Worm (Caenorhabditis elegans) whole organism, L4 larva: ENCODE measurements around the gene F35C11.3.

Experiments
- F49E8.2 ChIP-seq: sonication (generic microtip); optimal IDR thresholded peaks from 2 replicates; lab custom pipeline; 2016; ENCODE audit warnings: missing compliant biosample characterization, mild to moderate bottlenecking, missing genetic modification characterization, borderline replicate concordance
- R02D3.7 ChIP-seq: fragments of 150-350 bp; sonication (generic microtip); optimal IDR thresholded peaks from 3 replicates; lab custom pipeline; 2014; ENCODE audit warnings: missing biosample characterization, missing genetic modification characterization
- T20F7.1 ChIP-seq: fragments of 200-800 bp; sonication (Bioruptor generic); optimal IDR thresholded peaks from 2 replicates; lab custom pipeline; 2018; ENCODE audit warnings: mild to moderate bottlenecking, missing genetic modification characterization, missing compliant biosample characterization
- aha-1 ChIP-seq: fragments of 150-350 bp; peaks from one replicate; lab custom pipeline; 2014; ENCODE audit warnings: missing biosample characterization, missing genetic modification characterization
- aly-2 ChIP-seq: sonication (generic microtip); optimal IDR thresholded peaks from 2 replicates; lab custom pipeline; 2018; ENCODE audit warnings: missing biosample characterization, missing genetic modification characterization
- ceh-28 ChIP-seq: fragments of 150-350 bp; optimal IDR thresholded peaks from 2 replicates; lab custom pipeline; 2014; ENCODE audit warnings: missing biosample characterization, missing genetic modification reagents, missing genetic modification characterization
- ceh-62 ChIP-seq: sonication (generic microtip); optimal IDR thresholded peaks from 2 replicates; lab custom pipeline; 2017; ENCODE audit warnings: missing biosample characterization, missing genetic modification characterization
- ces-1 ChIP-seq: fragments of 150-350 bp; sonication (generic microtip); optimal IDR thresholded peaks from 4 replicates; lab custom pipeline; 2014; ENCODE audit warnings: missing biosample characterization, missing genetic modification reagents, missing genetic modification characterization
- ctbp-1 ChIP-seq: fragments of 200-800 bp; sonication (Bioruptor generic); IDR thresholded peaks from 2 replicates; pipeline ENCODE4 v1.3.6; 2022; ENCODE audit warnings: missing genetic modification reagents, missing genetic modification characterization, missing compliant biosample characterization
- daf-16 ChIP-seq, 3 experiments: sonication (generic microtip); optimal IDR thresholded peaks; 2 replicates each; lab custom pipeline; 2016 to 2017; ENCODE audit warnings: missing genetic modification characterization in 3 of 3, missing genetic modification reagents in 3 of 3, mild to moderate bottlenecking in 2 of 3, missing compliant biosample characterization in 2 of 3, missing biosample characterization in 1 of 3, moderate library complexity in 1 of 3
- dmd-6 ChIP-seq: fragments of 200-800 bp; sonication (Bioruptor generic); IDR thresholded peaks from 2 replicates; pipeline ENCODE4 v1.3.6; 2022; ENCODE audit warnings: missing genetic modification reagents, missing genetic modification characterization, missing compliant biosample characterization
- dmd-9 ChIP-seq: fragments of 200-800 bp; sonication (Bioruptor generic); IDR thresholded peaks from 2 replicates; pipeline ENCODE4 v1.3.6; 2022; ENCODE audit warnings: missing genetic modification reagents, missing genetic modification characterization, missing compliant biosample characterization
- dpl-1 ChIP-seq: fragments of 150-350 bp; optimal IDR thresholded peaks from 2 replicates; lab custom pipeline; 2014; ENCODE audit warnings: missing biosample characterization, missing genetic modification reagents, missing genetic modification characterization
- dve-1 ChIP-seq: sonication (generic microtip); optimal IDR thresholded peaks from 2 replicates; lab custom pipeline; 2017; ENCODE audit warnings: antibody characterized with exemption, mild to moderate bottlenecking, missing genetic modification characterization, missing compliant biosample characterization; ENCODE audit not compliant: insufficient read depth
- egl-43 ChIP-seq: fragments of 200-800 bp; sonication (Bioruptor generic); IDR thresholded peaks from 2 replicates; pipeline ENCODE4 v1.3.6; 2022; ENCODE audit warnings: missing genetic modification reagents, missing genetic modification characterization, missing compliant biosample characterization
- fkh-10 ChIP-seq: fragments of 150-350 bp; optimal IDR thresholded peaks from 2 replicates; lab custom pipeline; 2014; ENCODE audit warnings: missing biosample characterization, missing genetic modification reagents, missing genetic modification characterization
- fos-1 ChIP-seq: fragments of 150-350 bp; optimal IDR thresholded peaks from 2 replicates; lab custom pipeline; 2014; ENCODE audit warnings: missing biosample characterization, missing genetic modification characterization
- hlh-30 ChIP-seq: sonication (generic microtip); optimal IDR thresholded peaks from 2 replicates; lab custom pipeline; 2017; ENCODE audit warnings: antibody characterized with exemption, mild to moderate bottlenecking, missing genetic modification characterization, missing compliant biosample characterization; ENCODE audit not compliant: insufficient read depth
- hmg-1.1 ChIP-seq: fragments of 200-800 bp; sonication (Bioruptor generic); IDR thresholded peaks from 2 replicates; pipeline ENCODE4 v1.3.6; 2022; ENCODE audit warnings: missing genetic modification reagents, missing genetic modification characterization, missing compliant biosample characterization
- jun-1 ChIP-seq: fragments of 150-350 bp; optimal IDR thresholded peaks from 2 replicates; lab custom pipeline; 2014; ENCODE audit warnings: missing biosample characterization, missing genetic modification reagents, missing genetic modification characterization
- lin-38 ChIP-seq: fragments of 200-800 bp; sonication (Bioruptor generic); IDR thresholded peaks from 2 replicates; pipeline ENCODE4 v1.3.6; 2022; ENCODE audit warnings: missing genetic modification reagents, missing genetic modification characterization, missing compliant biosample characterization
- lir-3 ChIP-seq: sonication (generic microtip); optimal IDR thresholded peaks from 2 replicates; lab custom pipeline; 2016; ENCODE audit warnings: mild to moderate bottlenecking, missing genetic modification characterization, missing compliant biosample characterization
- lsy-2 ChIP-seq, 2 experiments: fragments of 150-350 bp in 1 of 2; sonication (generic microtip) in 1 of 2; optimal IDR thresholded peaks; 2 replicates each; lab custom pipeline; 2014 to 2017; ENCODE audit warnings: missing biosample characterization in 2 of 2, missing genetic modification characterization in 2 of 2
- madf-5 ChIP-seq, 2 experiments: fragments of 200-800 bp; sonication (Bioruptor generic); IDR thresholded peaks; 2 replicates each; pipeline ENCODE4 v1.3.6; 2022; ENCODE audit warnings: missing compliant biosample characterization in 2 of 2, missing genetic modification characterization in 2 of 2
- mep-1 ChIP-seq: fragments of 150-350 bp; sonication (generic microtip); optimal IDR thresholded peaks from 3 replicates; lab custom pipeline; 2014; ENCODE audit warnings: missing biosample characterization, missing genetic modification characterization
- nhr-111 ChIP-seq: fragments of 200-800 bp; sonication (Bioruptor generic); optimal IDR thresholded peaks from 2 replicates; lab custom pipeline; 2018; ENCODE audit warnings: mild to moderate bottlenecking, missing genetic modification characterization, missing compliant biosample characterization
- nhr-25 ChIP-seq: sonication (generic microtip); optimal IDR thresholded peaks from 2 replicates; lab custom pipeline; 2017; ENCODE audit warnings: missing genetic modification characterization, mild to moderate bottlenecking, missing compliant biosample characterization, antibody characterized with exemption, moderate library complexity, borderline replicate concordance; ENCODE audit not compliant: insufficient read depth
- nhr-28 ChIP-seq: fragments of 150-350 bp; optimal IDR thresholded peaks from 2 replicates; lab custom pipeline; 2014; ENCODE audit warnings: missing biosample characterization, missing genetic modification characterization
- nhr-41 ChIP-seq: fragments of 200-800 bp; sonication (Bioruptor generic); IDR thresholded peaks from 2 replicates; pipeline ENCODE4 v1.3.6; 2022; ENCODE audit warnings: missing genetic modification reagents, missing genetic modification characterization, missing compliant biosample characterization
- pqm-1 ChIP-seq: sonication (generic microtip); optimal IDR thresholded peaks from 2 replicates; lab custom pipeline; 2017; ENCODE audit warnings: missing biosample characterization, missing genetic modification characterization
- rbr-2 ChIP-seq: sonication (generic microtip); optimal IDR thresholded peaks from 2 replicates; lab custom pipeline; 2016; ENCODE audit warnings: missing genotype, missing genetic modification characterization, missing compliant biosample characterization
- snpc-1.2 ChIP-seq: fragments of 200-800 bp; sonication (Bioruptor generic); IDR thresholded peaks from 2 replicates; pipeline ENCODE4 v1.3.6; 2022; ENCODE audit warnings: missing genetic modification reagents, missing genetic modification characterization, missing compliant biosample characterization
- snpc-4 ChIP-seq: fragments of 150-350 bp; optimal IDR thresholded peaks from 2 replicates; lab custom pipeline; 2014; ENCODE audit warnings: missing biosample characterization, missing genetic modification characterization
- unc-130 ChIP-seq: sonication (generic microtip); optimal IDR thresholded peaks from 2 replicates; lab custom pipeline; 2016; ENCODE audit warnings: missing genetic modification reagents, missing genetic modification characterization, missing compliant biosample characterization
- unc-62 ChIP-seq, 3 experiments: fragments of 150-350 bp in 1 of 3; sonication (generic microtip); optimal IDR thresholded peaks in 2 of 3; peaks in 1 of 3; 1 replicate in 1 of 3; 2 replicates in 2 of 3; lab custom pipeline; 2014 to 2017; ENCODE audit warnings: missing biosample characterization in 3 of 3, missing genetic modification characterization in 3 of 3, missing genetic modification reagents in 3 of 3, missing genotype in 1 of 3
- vab-7 ChIP-seq: fragments of 200-800 bp; sonication (Bioruptor generic); IDR thresholded peaks from 2 replicates; pipeline ENCODE4 v1.3.6; 2022; ENCODE audit warnings: missing genetic modification reagents, missing genetic modification characterization, missing compliant biosample characterization
- zip-2 ChIP-seq: fragments of 150-350 bp; optimal IDR thresholded peaks from 2 replicates; lab custom pipeline; 2014; ENCODE audit warnings: missing biosample characterization, missing genetic modification characterization

The F35C11.3 gene

DNA sequence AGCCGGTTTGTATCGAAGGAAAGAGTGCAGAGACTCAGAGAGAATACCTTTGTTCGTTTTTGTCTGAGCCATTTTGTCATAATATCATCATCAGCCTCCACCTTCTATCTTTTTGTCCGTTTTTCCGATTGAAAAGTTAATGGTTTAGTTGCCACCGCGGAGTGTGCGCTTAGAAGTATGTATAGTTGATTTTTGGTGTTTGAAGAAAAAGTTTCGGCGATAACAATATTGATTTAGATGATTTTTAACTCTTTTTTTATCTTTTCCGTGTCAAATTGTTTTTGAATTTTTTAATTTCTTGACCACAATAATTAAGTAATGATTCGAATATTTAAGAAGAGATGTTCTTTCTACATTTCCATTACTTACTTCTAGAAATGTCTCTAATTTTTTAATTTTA lies 41.0 kb upstream of the F35C11.3 start:
- TF ChIP-seq nhr-28 (tag; lab: Kevin White, UChicago) (peak; percentile 59), nhr-111 (no peak), pqm-1 (tag; lab: Kevin White, UChicago) (peak; percentile 40), madf-5 (GFP tag; IDR thresholded peaks at IDR 0.05; lab: Robert Waterston, UW) (no peak), nhr-41 (GFP tag; lab: Robert Waterston, UW) (no peak), daf-16 (GFP tag; optimal IDR thresholded peaks at IDR 0.05; lab: Kevin White, UChicago) (no peak), daf-16 (tag; optimal IDR thresholded peaks at IDR 0.05; lab: Kevin White, UChicago) (peak; percentile 2), aly-2 (tag; lab: Kevin White, UChicago) (no peak), nhr-25 (tag; lab: Kevin White, UChicago) (no peak)

ce11 chrII:8209476-8209875 lies 37.1 kb upstream of the F35C11.3 start, which contains the start of gene M110.8:
Gene M110.8, minus strand, starts transcription at chrII:8209576.
- TF ChIP-seq lir-3 (tag; lab: Kevin White, UChicago) (no peak), fos-1 (tag; lab: Kevin White, UChicago) (no peak), aly-2 (tag; lab: Kevin White, UChicago) (no peak)
- TF ChIP-seq, all 104 proteins: peak for 0

DNA sequence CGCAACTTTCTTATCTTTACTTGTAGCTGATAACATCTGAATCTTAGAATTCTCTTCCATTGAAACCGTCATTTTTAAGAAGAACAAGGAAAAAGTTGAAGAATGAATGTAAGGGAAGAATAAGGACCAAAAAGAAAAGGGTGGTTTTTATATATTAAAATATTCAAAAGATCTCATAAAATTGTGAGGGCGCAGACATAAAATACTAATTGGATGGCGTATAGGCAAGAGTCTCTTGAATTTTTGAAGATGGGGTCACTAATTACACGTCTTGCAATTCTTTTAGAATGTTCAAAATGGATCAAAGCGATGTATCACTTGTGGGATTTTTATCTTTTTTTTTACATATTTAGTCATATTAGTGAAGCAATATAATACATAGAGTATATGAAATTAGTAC lies 33.9 kb upstream of the F35C11.3 start, which contains the start of gene twk-3:
TSS of gene twk-3 (minus strand) at position 101 of the 400 bp plus-strand sequence.
- no peak for TF ChIP-seq egl-43 (GFP tag; lab: Robert Waterston, UW)
- TF ChIP-seq lir-3 (tag; lab: Kevin White, UChicago): no peak
- no peak for TF ChIP-seq ceh-62
- no peak for TF ChIP-seq F49E8.2 (tag; lab: Kevin White, UChicago)
- no peak for TF ChIP-seq mep-1 (tag; lab: Kevin White, UChicago)
- TF ChIP-seq ctbp-1 (GFP tag; lab: Robert Waterston, UW): no peak

- TF ChIP-seq aha-1 (peak; percentile 6), dmd-6 (GFP tag; lab: Robert Waterston, UW) (no peak), unc-62 (GFP tag; optimal IDR thresholded peaks at IDR 0.05 in 1 of 2; lab: Kevin White, UChicago) (peak in 1 of 2 experiments; percentile 71), unc-62 (tag; optimal IDR thresholded peaks at IDR 0.05; lab: Kevin White, UChicago) (no peak)
These were observed 32.2 kb upstream of the F35C11.3 start, which contains the start of gene M110.10 for ce11 chrII:8214367-8214766. Gene M110.10, minus strand, starts transcription at chrII:8214467.

DNA sequence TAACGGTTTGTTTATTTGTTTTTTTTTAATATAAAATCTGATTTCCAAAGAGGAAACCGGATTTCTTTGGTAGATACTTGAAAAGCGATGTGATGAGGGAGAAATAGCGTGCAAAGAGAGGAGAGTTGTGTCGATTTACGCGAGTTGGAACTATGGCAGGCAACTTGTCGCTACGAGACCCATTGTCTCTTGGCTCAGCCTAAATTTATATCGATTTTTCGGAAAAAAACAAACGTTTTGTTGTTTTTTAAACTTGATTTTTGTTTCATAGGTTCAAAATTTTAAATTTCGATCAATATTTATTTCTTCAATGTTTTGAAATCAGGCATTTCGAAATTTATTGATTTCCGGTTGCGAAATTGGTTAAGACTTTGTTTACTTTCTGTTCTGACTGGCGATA lies 30.1 kb upstream of the F35C11.3 start, which contains the start of gene M110.3:
TSS of gene M110.3 (minus strand) at position 184 of the 400 bp plus-strand sequence.
- TF ChIP-seq unc-130 (GFP tag; lab: Kevin White, UChicago) (peak; percentile 23), fkh-10 (peak; percentile 45), rbr-2 (tag; lab: Kevin White, UChicago) (peak; percentile 29), daf-16 (GFP tag; optimal IDR thresholded peaks at IDR 0.05; lab: Kevin White, UChicago) (no peak), daf-16 (tag; optimal IDR thresholded peaks at IDR 0.05; lab: Kevin White, UChicago) (peak; percentile 37), hmg-1.1 (GFP tag; lab: Robert Waterston, UW) (peak; percentile 57; the same call in 1 of the 2 replicates), dmd-9 (GFP tag; lab: Robert Waterston, UW) (no peak), jun-1 (tag; lab: Kevin White, UChicago) (no peak), ces-1 (no peak), lsy-2 (tag; optimal IDR thresholded peaks at IDR 0.05; lab: Kevin White, UChicago) (peak in 1 of 2 experiments; percentile 76), zip-2 (tag; lab: Kevin White, UChicago) (no peak), snpc-1.2 (GFP tag; lab: Robert Waterston, UW) (no peak), snpc-4 (no peak), nhr-28 (tag; lab: Kevin White, UChicago) (peak; percentile 17), hlh-30 (peak; percentile 45), dpl-1 (GFP tag; lab: Kevin White, UChicago) (peak; percentile 53), nhr-41 (GFP tag; lab: Robert Waterston, UW) (no peak), R02D3.7 (tag; lab: Kevin White, UChicago) (peak; percentile 76), vab-7 (no peak), lin-38 (GFP tag; lab: Robert Waterston, UW) (0 out of 2 replicates have a peak, but pooled peaks have one; percentile 25), T20F7.1 (GFP tag; lab: Kevin White, UChicago) (no peak), mep-1 (tag; lab: Kevin White, UChicago) (peak; percentile 38), dve-1 (tag; lab: Kevin White, UChicago) (peak; percentile 25), ceh-28 (tag; lab: Kevin White, UChicago) (peak; percentile 42)
